Fruit fly (Drosophila melanogaster) whole organism, embryonic: ENCODE data around the gene CNPYb.

Experiments used
- Ada2b ChIP-seq: fragments of 200-800 bp; sonication (Bioruptor generic); IDR thresholded peaks from 2 replicates; pipeline ENCODE4 v1.3.6; 2022; ENCODE audit warnings: missing biosample characterization, missing genetic modification characterization
- Asciz ChIP-seq: fragments of 200-800 bp; sonication (Bioruptor generic); optimal IDR thresholded peaks from 2 replicates; lab custom pipeline; 2017; ENCODE audit warnings: missing biosample characterization, mild to moderate bottlenecking, missing genetic modification characterization, missing genetic modification reagents
- BEAF-32 ChIP-seq: fragments of 200-800 bp; sonication (Bioruptor generic); optimal IDR thresholded peaks from 3 replicates; lab custom pipeline; 2017; ENCODE audit warnings: missing biosample characterization, missing genetic modification characterization, mild to moderate bottlenecking, moderate library complexity, missing genetic modification reagents
- Bdp1 ChIP-seq: fragments of 200-800 bp; sonication (Bioruptor generic); optimal IDR thresholded peaks from 3 replicates; lab custom pipeline; 2016; ENCODE audit warnings: missing biosample characterization, missing genetic modification characterization
- Bgb ChIP-seq: fragments of 200-800 bp; sonication (Bioruptor generic); IDR thresholded peaks from 2 replicates; pipeline ENCODE4 v1.3.6; 2022; ENCODE audit warnings: missing biosample characterization, missing genetic modification characterization; ENCODE audit not compliant: partially characterized antibody
- Blimp-1 ChIP-seq: fragments of 200-800 bp; sonication (Bioruptor generic); optimal IDR thresholded peaks from 3 replicates; lab custom pipeline; 2018; ENCODE audit warnings: missing biosample characterization, missing genetic modification characterization, mild to moderate bottlenecking, moderate library complexity, missing genetic modification reagents
- BtbVII ChIP-seq: fragments of 200-800 bp; sonication (Bioruptor generic); optimal IDR thresholded peaks from 3 replicates; lab custom pipeline; 2017; ENCODE audit warnings: missing biosample characterization, mild to moderate bottlenecking, missing genetic modification characterization
- CG11695 ChIP-seq: fragments of 200-800 bp; sonication (Bioruptor generic); IDR thresholded peaks from 3 replicates; pipeline ENCODE4 v1.3.6; 2022; ENCODE audit warnings: missing biosample characterization, missing genetic modification characterization
- CG12104 ChIP-seq: fragments of 200-800 bp; sonication (Bioruptor generic); optimal IDR thresholded peaks from 3 replicates; lab custom pipeline; 2016; ENCODE audit warnings: missing biosample characterization, missing genetic modification characterization
- CG13296 ChIP-seq: fragments of 200-800 bp; sonication (Bioruptor generic); optimal IDR thresholded peaks from 3 replicates; lab custom pipeline; 2018; ENCODE audit warnings: missing biosample characterization, mild to moderate bottlenecking, missing genetic modification characterization
- CG16813 ChIP-seq: fragments of 200-800 bp; sonication (Bioruptor generic); IDR thresholded peaks from 3 replicates; pipeline ENCODE4 v1.3.6; 2022; ENCODE audit warnings: missing biosample characterization, missing genetic modification characterization; ENCODE audit not compliant: partially characterized antibody
- CG17186 ChIP-seq: fragments of 200-800 bp; sonication (Bioruptor generic); optimal IDR thresholded peaks from 3 replicates; lab custom pipeline; 2017; ENCODE audit warnings: missing biosample characterization, missing genetic modification reagents, missing genetic modification characterization
- CG17385 ChIP-seq: fragments of 200-800 bp; sonication (Bioruptor generic); optimal IDR thresholded peaks from 3 replicates; lab custom pipeline; 2018; ENCODE audit warnings: missing biosample characterization, mild to moderate bottlenecking, missing genetic modification characterization
- CG18599 ChIP-seq: fragments of 200-800 bp; sonication (Bioruptor generic); optimal IDR thresholded peaks from 3 replicates; lab custom pipeline; 2017; ENCODE audit warnings: missing biosample characterization, missing genetic modification characterization, mild to moderate bottlenecking, moderate library complexity, missing genetic modification reagents
- CG30431 ChIP-seq: fragments of 200-800 bp; sonication (Bioruptor generic); optimal IDR thresholded peaks from 2 replicates; lab custom pipeline; 2017; ENCODE audit warnings: missing biosample characterization, missing genetic modification characterization
- CG31441 ChIP-seq: fragments of 200-800 bp; sonication (Bioruptor generic); IDR thresholded peaks from 2 replicates; pipeline ENCODE4 v1.3.6; 2022; ENCODE audit warnings: missing biosample characterization, missing genetic modification characterization
- CG3407 ChIP-seq: fragments of 200-800 bp; sonication (Bioruptor generic); optimal IDR thresholded peaks from 2 replicates; lab custom pipeline; 2018; ENCODE audit warnings: missing biosample characterization, mild to moderate bottlenecking, missing genetic modification characterization
- CG4360 ChIP-seq: fragments of 200-800 bp; sonication (Bioruptor generic); IDR thresholded peaks from 2 replicates; pipeline ENCODE4 v1.3.6; 2022; ENCODE audit warnings: missing biosample characterization, missing genetic modification characterization
- CG9797 ChIP-seq: fragments of 200-800 bp; sonication (Bioruptor generic); optimal IDR thresholded peaks from 3 replicates; lab custom pipeline; 2018; ENCODE audit warnings: missing biosample characterization, mild to moderate bottlenecking, missing genetic modification characterization
- Chrac-16 ChIP-seq: fragments of 200-800 bp; sonication (Bioruptor generic); optimal IDR thresholded peaks from 3 replicates; lab custom pipeline; 2016; ENCODE audit warnings: missing biosample characterization, missing genetic modification characterization
- CkIIα-i1 ChIP-seq: fragments of 200-800 bp; sonication (Bioruptor generic); IDR thresholded peaks from 2 replicates; pipeline ENCODE4 v1.3.6; 2022; ENCODE audit warnings: missing biosample characterization, missing genetic modification characterization
- Doc2 ChIP-seq: fragments of 200-800 bp; sonication (Bioruptor generic); IDR thresholded peaks from 2 replicates; pipeline ENCODE4 v1.3.6; 2022; ENCODE audit warnings: missing biosample characterization, missing genetic modification characterization
- Ets65A ChIP-seq: fragments of 200-800 bp; sonication (Bioruptor generic); peaks from one replicate; lab custom pipeline; 2016; ENCODE audit warnings: missing biosample characterization, missing genetic modification characterization
- GATAe ChIP-seq: fragments of 200-800 bp; sonication (Bioruptor generic); conservative IDR thresholded peaks from 2 replicates; pipeline ENCODE4 v1.3.6; 2022; ENCODE audit warnings: missing biosample characterization, missing genetic modification characterization
- HLHmδ ChIP-seq: fragments of 200-800 bp; sonication (Bioruptor generic); optimal IDR thresholded peaks from 2 replicates; lab custom pipeline; 2018; ENCODE audit warnings: missing biosample characterization, mild to moderate bottlenecking, missing genetic modification characterization, moderate library complexity
- Hand ChIP-seq: fragments of 200-800 bp; sonication (Bioruptor generic); optimal IDR thresholded peaks from 2 replicates; lab custom pipeline; 2017; ENCODE audit warnings: mild to moderate bottlenecking, missing biosample characterization, missing genetic modification reagents, missing genetic modification characterization
- Jarid2 ChIP-seq: fragments of 200-800 bp; sonication (Bioruptor generic); optimal IDR thresholded peaks from 3 replicates; lab custom pipeline; 2017; ENCODE audit warnings: mild to moderate bottlenecking, missing biosample characterization, missing genetic modification reagents, missing genetic modification characterization
- MESR4 ChIP-seq: fragments of 200-800 bp; sonication (Bioruptor generic); optimal IDR thresholded peaks from 2 replicates; lab custom pipeline; 2018; ENCODE audit warnings: missing biosample characterization, mild to moderate bottlenecking, missing genetic modification characterization, moderate library complexity
- MTF-1 ChIP-seq: fragments of 200-800 bp; sonication (Bioruptor generic); optimal IDR thresholded peaks from 2 replicates; lab custom pipeline; 2018; ENCODE audit warnings: missing biosample characterization, mild to moderate bottlenecking, missing genetic modification characterization, borderline replicate concordance
- Mes4 ChIP-seq: fragments of 200-800 bp; sonication (Bioruptor generic); optimal IDR thresholded peaks from 2 replicates; lab custom pipeline; 2016; ENCODE audit warnings: missing biosample characterization, missing genetic modification characterization
- Pdp1 ChIP-seq, 2 experiments: fragments of 200-800 bp; sonication (Bioruptor generic); optimal IDR thresholded peaks; 3 replicates each; lab custom pipeline; 2016; ENCODE audit warnings: missing biosample characterization in 2 of 2, missing genetic modification characterization in 2 of 2, mild to moderate bottlenecking in 1 of 2, moderate library complexity in 1 of 2
- YL-1 ChIP-seq: fragments of 200-800 bp; sonication (Bioruptor generic); optimal IDR thresholded peaks from 3 replicates; lab custom pipeline; 2017; ENCODE audit warnings: missing biosample characterization, mild to moderate bottlenecking, missing genetic modification characterization
- da ChIP-seq: fragments of 200-800 bp; sonication (Bioruptor generic); optimal IDR thresholded peaks from 2 replicates; lab custom pipeline; 2016; ENCODE audit warnings: missing biosample characterization, missing genetic modification characterization
- dmrt99B ChIP-seq: fragments of 200-800 bp; sonication (Bioruptor generic); optimal IDR thresholded peaks from 2 replicates; lab custom pipeline; 2018; ENCODE audit warnings: missing biosample characterization, mild to moderate bottlenecking, missing genetic modification characterization, moderate library complexity
- esg ChIP-seq: fragments of 200-800 bp; sonication (Bioruptor generic); conservative IDR thresholded peaks from 2 replicates; pipeline ENCODE4 v1.3.6; 2022; ENCODE audit warnings: missing biosample characterization, missing genetic modification characterization
- ewg ChIP-seq: fragments of 200-800 bp; sonication (Bioruptor generic); optimal IDR thresholded peaks from 3 replicates; lab custom pipeline; 2017; ENCODE audit warnings: mild to moderate bottlenecking, missing biosample characterization, missing genetic modification reagents, missing genetic modification characterization
- gro ChIP-seq: fragments of 200-800 bp; sonication (Bioruptor generic); optimal IDR thresholded peaks from 2 replicates; lab custom pipeline; 2016; ENCODE audit warnings: missing biosample characterization, missing genetic modification characterization
- gsb-n ChIP-seq: fragments of 200-800 bp; sonication (Bioruptor generic); optimal IDR thresholded peaks from 3 replicates; lab custom pipeline; 2018; ENCODE audit warnings: missing biosample characterization, mild to moderate bottlenecking, missing genetic modification characterization
- ind ChIP-seq: fragments of 200-800 bp; sonication (Bioruptor generic); optimal IDR thresholded peaks from 3 replicates; lab custom pipeline; 2016; ENCODE audit warnings: missing biosample characterization, missing genetic modification characterization
- phol ChIP-seq: fragments of 200-800 bp; sonication (Bioruptor generic); optimal IDR thresholded peaks from 3 replicates; lab custom pipeline; 2018; ENCODE audit warnings: missing biosample characterization, mild to moderate bottlenecking, missing genetic modification characterization, moderate library complexity
- rib ChIP-seq: fragments of 200-800 bp; sonication (Bioruptor generic); IDR thresholded peaks from 2 replicates; pipeline ENCODE4 v1.3.6; 2022; ENCODE audit warnings: missing biosample characterization, missing genetic modification characterization
- run ChIP-seq: fragments of 200-800 bp; sonication (Bioruptor generic); optimal IDR thresholded peaks from 3 replicates; lab custom pipeline; 2018; ENCODE audit warnings: missing biosample characterization, mild to moderate bottlenecking, missing genetic modification characterization
- salm ChIP-seq: fragments of 200-800 bp; sonication (Bioruptor generic); optimal IDR thresholded peaks from 2 replicates; lab custom pipeline; 2018; ENCODE audit warnings: missing biosample characterization, mild to moderate bottlenecking, missing genetic modification characterization
- sc ChIP-seq, 3 experiments: fragments of >200 bp in 2 of 3; fragments of 200-800 bp in 1 of 3; sonication (Bioruptor generic) in 1 of 3; optimal IDR thresholded peaks; 2 replicates in 2 of 3; 3 replicates in 1 of 3; lab custom pipeline; 2017; ENCODE audit warnings: mild to moderate bottlenecking in 1 of 3, missing biosample characterization in 1 of 3, missing genetic modification characterization in 1 of 3, missing genetic modification reagents in 1 of 3
- sqz ChIP-seq: fragments of 200-800 bp; sonication (Bioruptor generic); optimal IDR thresholded peaks from 3 replicates; lab custom pipeline; 2018; ENCODE audit warnings: missing biosample characterization, mild to moderate bottlenecking, missing genetic modification characterization
- trem ChIP-seq: fragments of 200-800 bp; optimal IDR thresholded peaks from 3 replicates; lab custom pipeline; 2019; ENCODE audit warnings: missing biosample characterization, mild to moderate bottlenecking, missing genetic modification characterization, moderate library complexity
- trh ChIP-seq: fragments of 200-800 bp; sonication (Bioruptor generic); optimal IDR thresholded peaks from 2 replicates; lab custom pipeline; 2016; ENCODE audit warnings: missing biosample characterization, missing genetic modification characterization

CNPYb gene

dm6 chr3L:19087369-19088275, 8.4 kb downstream of the CNPYb start (continued):
- no peak for TF ChIP-seq CG16813
- no peak for TF ChIP-seq salm
- peak; percentile 17 for TF ChIP-seq trem (tag; lab: Kevin White, UChicago)
- TF ChIP-seq YL-1 = no peak
- TF ChIP-seq sqz (GFP tag; lab: Kevin White, UChicago) = no peak
- no peak for TF ChIP-seq run
- peak; percentile 39 for TF ChIP-seq BtbVII (GFP tag; lab: Kevin White, UChicago)
- no peak for TF ChIP-seq MESR4 (GFP tag; lab: Kevin White, UChicago)
- TF ChIP-seq CG13296 (GFP tag; lab: Kevin White, UChicago) = no peak
- TF ChIP-seq gro (GFP tag; lab: Kevin White, UChicago) = no peak
- TF ChIP-seq CG3407 (GFP tag; lab: Kevin White, UChicago) = no peak
- no peak for TF ChIP-seq Bdp1 (GFP tag; lab: Kevin White, UChicago)
- no peak for TF ChIP-seq CG17186 (GFP tag; lab: Kevin White, UChicago)
- TF ChIP-seq gsb-n (tag; lab: Kevin White, UChicago) = peak; percentile 18
- no peak for TF ChIP-seq CG17385 (GFP tag; lab: Kevin White, UChicago)
- TF ChIP-seq Ada2b (GFP tag; lab: Robert Waterston, UW) = no peak; the same call in 1 of the 2 replicates
- peak; percentile 76 for TF ChIP-seq ewg
- TF ChIP-seq Doc2 (GFP tag; lab: Robert Waterston, UW) = no peak
- TF ChIP-seq trh = no peak
- TF ChIP-seq sc (optimal IDR thresholded peaks at IDR 0.05; lab: Kevin White, UChicago) = no peak
- TF ChIP-seq sc (GFP tag; optimal IDR thresholded peaks at IDR 0.05; lab: Kevin White, UChicago) = peak; percentile 6
- TF ChIP-seq Mes4 (GFP tag; lab: Kevin White, UChicago) = no peak
- TF ChIP-seq Ets65A = no peak
- no peak for TF ChIP-seq CG12104 (GFP tag; lab: Kevin White, UChicago)
- TF ChIP-seq Chrac-16 (GFP tag; lab: Kevin White, UChicago) = no peak
- TF ChIP-seq phol (tag; lab: Kevin White, UChicago) = peak; percentile 46
- TF ChIP-seq ind = peak; percentile 27
- peak; percentile 17; the same call in 1 of the 2 replicates for TF ChIP-seq esg (GFP tag; lab: Robert Waterston, UW)
- no peak for TF ChIP-seq CG4360 (GFP tag; lab: Robert Waterston, UW)
- no peak for TF ChIP-seq CG9797 (GFP tag; lab: Kevin White, UChicago)
- TF ChIP-seq Jarid2 (GFP tag; lab: Kevin White, UChicago) = no peak
- TF ChIP-seq da (GFP tag; lab: Kevin White, UChicago) = no peak
- TF ChIP-seq Blimp-1 = peak; percentile 42
- TF ChIP-seq Hand (GFP tag; lab: Kevin White, UChicago) = peak; percentile 33
- no peak for TF ChIP-seq Pdp1 (GFP tag; optimal IDR thresholded peaks at IDR 0.05; lab: Kevin White, UChicago)
- TF ChIP-seq CG11695 (GFP tag; lab: Robert Waterston, UW) = 0 out of 3 replicates have a peak, but pooled peaks have one; percentile 18
- peak; percentile 59 for TF ChIP-seq dmrt99B
- no peak for TF ChIP-seq CG30431 (GFP tag; lab: Kevin White, UChicago)
- TF ChIP-seq BEAF-32 = no peak
- TF ChIP-seq HLHmδ = no peak
- TF ChIP-seq Bgb (GFP tag; lab: Robert Waterston, UW) = no peak
- peak; percentile 65 for TF ChIP-seq CG31441
- TF ChIP-seq CG18599 = peak; percentile 75
- no peak for TF ChIP-seq CkIIα-i1 (GFP tag; lab: Robert Waterston, UW)
- no peak for TF ChIP-seq MTF-1 (GFP tag; lab: Kevin White, UChicago)
- no peak for TF ChIP-seq rib (GFP tag; lab: Robert Waterston, UW)
- no peak for TF ChIP-seq Asciz
- no peak for TF ChIP-seq GATAe (GFP tag; lab: Robert Waterston, UW)
